Fruit fly (Drosophila melanogaster): ENCODE data around the gene CG3604.

- TF ChIP-seq rn (GFP tag; IDR thresholded peaks at IDR 0.05) (no peak), CG13204 (GFP tag; optimal IDR thresholded peaks at IDR 0.05) (no peak), Pif1A (GFP tag; optimal IDR thresholded peaks at IDR 0.05) (no peak), gl (tag; optimal IDR thresholded peaks at IDR 0.05) (no peak), CG9948 (tag; optimal IDR thresholded peaks at IDR 0.05) (no peak), CG14655 (GFP tag; optimal IDR thresholded peaks at IDR 0.05) (peak; percentile 4), fd96Ca (GFP tag; IDR thresholded peaks at IDR 0.05) (no peak)
These were observed 32.7 kb upstream of the CG3604 start, which contains the start of gene CG10019 for dm6 chr2L:3730182-3730975.

Measured in whole organism, pupa.